Worm (Caenorhabditis elegans) whole organism, L1 larva: ENCODE measurements around the gene srsx-22.

Experiments
- ama-1 ChIP-seq: fragments of 150-350 bp; optimal IDR thresholded peaks from 2 replicates; lab custom pipeline; 2014
- ceh-90 ChIP-seq: sonication (generic microtip); optimal IDR thresholded peaks from 2 replicates; lab custom pipeline; 2016; ENCODE audit warnings: missing genetic modification characterization, missing compliant biosample characterization
- dpl-1 ChIP-seq, 3 experiments: fragments of 150-350 bp in 2 of 3; sonication (generic microtip) in 1 of 3; optimal IDR thresholded peaks; 2 replicates each; lab custom pipeline; 2014 to 2017; ENCODE audit warnings: missing biosample characterization in 3 of 3, missing genetic modification characterization in 3 of 3, missing genetic modification reagents in 3 of 3
- elt-2 ChIP-seq: sonication (generic microtip); optimal IDR thresholded peaks from 2 replicates; lab custom pipeline; 2016; ENCODE audit warnings: missing genetic modification characterization, mild to moderate bottlenecking, inconsistent platforms, missing compliant biosample characterization, missing genetic modification reagents
- elt-3 ChIP-seq, 6 experiments: fragments of 150-350 bp in 1 of 6; sonication (generic microtip); optimal IDR thresholded peaks; 2 replicates each; lab custom pipeline; 2017 to 2018; ENCODE audit warnings: missing biosample characterization in 6 of 6, missing genetic modification characterization in 6 of 6, inconsistent platforms in 1 of 6
- ets-5 ChIP-seq: fragments of 200-800 bp; sonication (Bioruptor generic); IDR thresholded peaks from 2 replicates; pipeline ENCODE4 v1.3.6; 2022; ENCODE audit warnings: missing genetic modification characterization, missing compliant biosample characterization
- lin-14 ChIP-seq: fragments of 200-800 bp; sonication (Bioruptor generic); optimal IDR thresholded peaks from 2 replicates; lab custom pipeline; 2018; ENCODE audit warnings: mild to moderate bottlenecking, missing genetic modification characterization, moderate library complexity, missing compliant biosample characterization
- nhr-77 ChIP-seq: fragments of 150-350 bp; optimal IDR thresholded peaks from 2 replicates; lab custom pipeline; 2014; ENCODE audit warnings: missing biosample characterization, missing genetic modification characterization
- pqm-1 ChIP-seq: sonication (generic microtip); optimal IDR thresholded peaks from 3 replicates; lab custom pipeline; 2017; ENCODE audit warnings: missing biosample characterization, missing genetic modification characterization
- snu-23 ChIP-seq: sonication (generic microtip); optimal IDR thresholded peaks from 2 replicates; lab custom pipeline; 2016; ENCODE audit warnings: missing genetic modification characterization, missing compliant biosample characterization
- unc-86 ChIP-seq: sonication (generic microtip); optimal IDR thresholded peaks from 2 replicates; lab custom pipeline; 2016; ENCODE audit warnings: missing genetic modification characterization, missing compliant biosample characterization
- unc-98 ChIP-seq: fragments of 200-800 bp; sonication (Bioruptor generic); IDR thresholded peaks from 2 replicates; pipeline ENCODE4 v1.3.6; 2022; ENCODE audit warnings: missing genetic modification characterization, missing compliant biosample characterization

DNA sequence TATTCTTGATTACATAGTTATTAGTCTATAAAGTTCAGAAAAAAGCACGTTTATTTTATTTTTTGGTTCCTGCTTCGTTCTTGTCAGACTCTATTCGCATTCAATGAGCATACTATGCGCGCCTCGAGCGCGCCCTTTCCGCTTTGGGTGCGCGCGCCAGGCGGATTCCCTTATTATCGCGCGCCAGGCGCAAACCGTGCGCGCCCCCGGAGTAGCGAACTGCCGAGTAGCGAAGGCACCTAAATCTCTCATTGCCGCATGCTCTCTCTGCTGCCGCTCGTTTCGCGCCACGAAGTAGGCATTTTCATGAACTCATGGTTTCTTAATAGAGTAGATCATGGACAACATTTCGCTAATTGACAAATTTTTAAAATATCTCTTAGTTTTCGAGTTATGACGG is 24.4 kb upstream of the srsx-22 start:
- TF ChIP-seq elt-2 (tag; lab: Kevin White, UChicago) (no peak), nhr-77 (no peak), ceh-90 (tag; lab: Kevin White, UChicago) (no peak), lin-14 (no peak), pqm-1 (tag; lab: Kevin White, UChicago) (no peak), ets-5 (GFP tag; lab: Robert Waterston, UW) (no peak), unc-98 (GFP tag; lab: Robert Waterston, UW) (no peak), elt-3 (tag; optimal IDR thresholded peaks at IDR 0.05; lab: Kevin White, UChicago) (no peak), unc-86 (tag; lab: Kevin White, UChicago) (no peak), dpl-1 (GFP tag; optimal IDR thresholded peaks at IDR 0.05; lab: Kevin White, UChicago) (no peak), snu-23 (GFP tag; lab: Kevin White, UChicago) (no peak), ama-1 (lab: Kevin White, UChicago) (no peak)
